Worm (Caenorhabditis elegans) whole organism, L1 larva: Measurements from ENCODE around the gene C13A2.10.

Source experiments
- C16A3.4 ChIP-seq: fragments of 150-350 bp; optimal IDR thresholded peaks from 2 replicates; lab custom pipeline; 2014; ENCODE audit warnings: missing biosample characterization, missing genetic modification characterization
- C34B4.2 ChIP-seq: sonication (generic microtip); optimal IDR thresholded peaks from 2 replicates; lab custom pipeline; 2017; ENCODE audit warnings: mild to moderate bottlenecking, missing genetic modification characterization, missing compliant biosample characterization
- F16B12.6 ChIP-seq: fragments of 150-350 bp; optimal IDR thresholded peaks from 2 replicates; lab custom pipeline; 2014; ENCODE audit warnings: missing biosample characterization, missing genetic modification characterization
- Y116A8C.19 ChIP-seq: sonication (generic microtip); optimal IDR thresholded peaks from 2 replicates; lab custom pipeline; 2016; ENCODE audit warnings: missing compliant biosample characterization, missing genetic modification characterization, borderline replicate concordance
- aha-1 ChIP-seq: fragments of 150-350 bp; optimal IDR thresholded peaks from 2 replicates; lab custom pipeline; 2014; ENCODE audit warnings: missing biosample characterization, missing genetic modification characterization
- alr-1 ChIP-seq: fragments of 200-800 bp; sonication (Bioruptor generic); optimal IDR thresholded peaks from 2 replicates; lab custom pipeline; 2018; ENCODE audit warnings: borderline replicate concordance, mild to moderate bottlenecking, missing genetic modification characterization, missing compliant biosample characterization
- aly-2 ChIP-seq: fragments of 150-350 bp; optimal IDR thresholded peaks from 2 replicates; lab custom pipeline; 2014; ENCODE audit warnings: missing biosample characterization, missing genetic modification characterization
- ama-1 ChIP-seq: fragments of 150-350 bp; optimal IDR thresholded peaks from 2 replicates; lab custom pipeline; 2014
- ceh-63 ChIP-seq: fragments of 200-800 bp; sonication (Bioruptor generic); optimal IDR thresholded peaks from 2 replicates; lab custom pipeline; 2018; ENCODE audit warnings: mild to moderate bottlenecking, missing genetic modification characterization, missing compliant biosample characterization
- ceh-8 ChIP-seq: fragments of 200-800 bp; sonication (Bioruptor generic); optimal IDR thresholded peaks from 2 replicates; lab custom pipeline; 2018; ENCODE audit warnings: mild to moderate bottlenecking, missing genetic modification characterization, moderate library complexity, missing compliant biosample characterization
- ceh-82 ChIP-seq, 3 experiments: fragments of 150-350 bp in 1 of 3; sonication (generic microtip) in 2 of 3; optimal IDR thresholded peaks; 2 replicates each; lab custom pipeline; 2014 to 2017; ENCODE audit warnings: missing biosample characterization in 3 of 3, missing genetic modification characterization in 3 of 3
- ceh-88 ChIP-seq: fragments of 200-800 bp; sonication (Bioruptor generic); IDR thresholded peaks from 2 replicates; pipeline ENCODE4 v1.3.6; 2022; ENCODE audit warnings: missing genetic modification characterization, missing compliant biosample characterization
- ceh-90 ChIP-seq: sonication (generic microtip); optimal IDR thresholded peaks from 2 replicates; lab custom pipeline; 2016; ENCODE audit warnings: missing genetic modification characterization, missing compliant biosample characterization
- ces-1 ChIP-seq: fragments of 150-350 bp; optimal IDR thresholded peaks from 2 replicates; lab custom pipeline; 2014; ENCODE audit warnings: missing biosample characterization, missing genetic modification reagents, missing genetic modification characterization
- dsc-1 ChIP-seq: sonication (generic microtip); optimal IDR thresholded peaks from 2 replicates; lab custom pipeline; 2016; ENCODE audit warnings: mild to moderate bottlenecking, missing genetic modification characterization, missing compliant biosample characterization
- elt-2 ChIP-seq: sonication (generic microtip); optimal IDR thresholded peaks from 2 replicates; lab custom pipeline; 2016; ENCODE audit warnings: missing genetic modification characterization, mild to moderate bottlenecking, inconsistent platforms, missing compliant biosample characterization, missing genetic modification reagents
- elt-3 ChIP-seq, 6 experiments: fragments of 150-350 bp in 1 of 6; sonication (generic microtip); optimal IDR thresholded peaks; 2 replicates each; lab custom pipeline; 2017 to 2018; ENCODE audit warnings: missing biosample characterization in 6 of 6, missing genetic modification characterization in 6 of 6, inconsistent platforms in 1 of 6
- ets-5 ChIP-seq: fragments of 200-800 bp; sonication (Bioruptor generic); IDR thresholded peaks from 2 replicates; pipeline ENCODE4 v1.3.6; 2022; ENCODE audit warnings: missing genetic modification characterization, missing compliant biosample characterization
- fkh-10 ChIP-seq: sonication (generic microtip); optimal IDR thresholded peaks from 2 replicates; lab custom pipeline; 2017; ENCODE audit warnings: missing biosample characterization, missing genetic modification reagents, missing genetic modification characterization
- fkh-4 ChIP-seq: sonication (generic microtip); optimal IDR thresholded peaks from 2 replicates; lab custom pipeline; 2016; ENCODE audit warnings: missing compliant biosample characterization, missing genetic modification characterization, borderline replicate concordance
- fkh-8 ChIP-seq: sonication (generic microtip); optimal IDR thresholded peaks from 2 replicates; lab custom pipeline; 2016; ENCODE audit warnings: mild to moderate bottlenecking, missing genetic modification characterization, missing compliant biosample characterization
- grh-1 ChIP-seq: fragments of 200-800 bp; sonication (Bioruptor generic); IDR thresholded peaks from 2 replicates; pipeline ENCODE4 v1.3.6; 2022; ENCODE audit warnings: missing genetic modification reagents, missing genetic modification characterization, missing compliant biosample characterization
- isw-1 ChIP-seq: fragments of 200-800 bp; sonication (Bioruptor generic); IDR thresholded peaks from 2 replicates; pipeline ENCODE4 v1.3.6; 2022; ENCODE audit warnings: missing genetic modification characterization, missing compliant biosample characterization
- lin-13 ChIP-seq: fragments of 150-350 bp; optimal IDR thresholded peaks from 2 replicates; lab custom pipeline; 2014; ENCODE audit warnings: missing biosample characterization, missing genetic modification reagents, missing genetic modification characterization
- lin-35 ChIP-seq, 2 experiments: fragments of 150-350 bp; optimal IDR thresholded peaks; 2 replicates each; lab custom pipeline; 2014; ENCODE audit warnings: missing biosample characterization in 2 of 2, missing genetic modification characterization in 2 of 2, missing genetic modification reagents in 2 of 2
- lin-39 ChIP-seq: fragments of 150-350 bp; optimal IDR thresholded peaks from 2 replicates; lab custom pipeline; 2014; ENCODE audit warnings: missing biosample characterization, missing genetic modification reagents, missing genetic modification characterization
- lir-3 ChIP-seq: sonication (generic microtip); optimal IDR thresholded peaks from 2 replicates; lab custom pipeline; 2016; ENCODE audit warnings: mild to moderate bottlenecking, missing genetic modification characterization, moderate library complexity, missing compliant biosample characterization; ENCODE audit not compliant: poor library complexity
- lsy-2 ChIP-seq, 2 experiments: fragments of 150-350 bp; optimal IDR thresholded peaks; 2 replicates each; lab custom pipeline; 2014; ENCODE audit warnings: missing biosample characterization in 2 of 2, missing genetic modification characterization in 2 of 2
- mab-9 ChIP-seq: fragments of 200-800 bp; sonication (Bioruptor generic); IDR thresholded peaks from 2 replicates; pipeline ENCODE4 v1.3.6; 2022; ENCODE audit warnings: missing genetic modification reagents, missing genetic modification characterization, missing compliant biosample characterization
- mef-2 ChIP-seq: fragments of 150-350 bp; optimal IDR thresholded peaks from 2 replicates; lab custom pipeline; 2014; ENCODE audit warnings: missing biosample characterization, missing genetic modification characterization
- nhr-11 ChIP-seq: fragments of 150-350 bp; optimal IDR thresholded peaks from 2 replicates; lab custom pipeline; 2014; ENCODE audit warnings: missing biosample characterization, missing genetic modification characterization
- nhr-19 ChIP-seq: fragments of 200-800 bp; sonication (Bioruptor generic); conservative IDR thresholded peaks from 2 replicates; pipeline ENCODE4 v1.3.6; 2022; ENCODE audit warnings: missing genetic modification characterization, missing compliant biosample characterization
- nhr-237 ChIP-seq: fragments of 150-350 bp; optimal IDR thresholded peaks from 2 replicates; lab custom pipeline; 2014; ENCODE audit warnings: missing biosample characterization, missing genetic modification characterization
- nhr-71 ChIP-seq: sonication (generic microtip); optimal IDR thresholded peaks from 2 replicates; lab custom pipeline; 2016; ENCODE audit warnings: mild to moderate bottlenecking, missing genetic modification characterization, moderate library complexity, missing compliant biosample characterization
- nhr-76 ChIP-seq: sonication (generic microtip); optimal IDR thresholded peaks from 2 replicates; lab custom pipeline; 2017; ENCODE audit warnings: missing biosample characterization, missing genetic modification characterization
- nhr-77 ChIP-seq: fragments of 150-350 bp; optimal IDR thresholded peaks from 2 replicates; lab custom pipeline; 2014; ENCODE audit warnings: missing biosample characterization, missing genetic modification characterization
- nhr-84 ChIP-seq: sonication (generic microtip); optimal IDR thresholded peaks from 2 replicates; lab custom pipeline; 2017; ENCODE audit warnings: missing biosample characterization, missing genetic modification characterization
- nhr-90 ChIP-seq: sonication (generic microtip); optimal IDR thresholded peaks from 2 replicates; lab custom pipeline; 2016; ENCODE audit warnings: mild to moderate bottlenecking, missing genetic modification characterization, missing compliant biosample characterization; ENCODE audit not compliant: poor library complexity
- pag-3 ChIP-seq: sonication (generic microtip); optimal IDR thresholded peaks from 2 replicates; lab custom pipeline; 2017; ENCODE audit warnings: missing genetic modification characterization, mild to moderate bottlenecking, missing compliant biosample characterization, antibody characterized with exemption, borderline replicate concordance; ENCODE audit not compliant: insufficient read depth
- pax-3 ChIP-seq: fragments of 200-800 bp; sonication (Bioruptor generic); optimal IDR thresholded peaks from 2 replicates; lab custom pipeline; 2018; ENCODE audit warnings: mild to moderate bottlenecking, missing genetic modification characterization, moderate library complexity, missing compliant biosample characterization
- pqm-1 ChIP-seq: sonication (generic microtip); optimal IDR thresholded peaks from 3 replicates; lab custom pipeline; 2017; ENCODE audit warnings: missing biosample characterization, missing genetic modification characterization
- rnt-1 ChIP-seq: sonication (generic microtip); optimal IDR thresholded peaks from 2 replicates; lab custom pipeline; 2016; ENCODE audit warnings: mild to moderate bottlenecking, missing genetic modification characterization, moderate library complexity, missing compliant biosample characterization
- snpc-4 ChIP-seq: fragments of 150-350 bp; optimal IDR thresholded peaks from 2 replicates; lab custom pipeline; 2014; ENCODE audit warnings: missing biosample characterization, missing genetic modification characterization
- snu-23 ChIP-seq: sonication (generic microtip); optimal IDR thresholded peaks from 2 replicates; lab custom pipeline; 2016; ENCODE audit warnings: missing genetic modification characterization, missing compliant biosample characterization
- tbx-2 ChIP-seq: sonication (generic microtip); optimal IDR thresholded peaks from 2 replicates; lab custom pipeline; 2016; ENCODE audit warnings: missing genetic modification characterization, missing compliant biosample characterization
- unc-130 ChIP-seq: fragments of 150-350 bp; optimal IDR thresholded peaks from 2 replicates; lab custom pipeline; 2017; ENCODE audit warnings: missing biosample characterization, missing genetic modification characterization, inconsistent platforms
- unc-62 ChIP-seq: fragments of 150-350 bp; optimal IDR thresholded peaks from 2 replicates; lab custom pipeline; 2014; ENCODE audit warnings: missing biosample characterization, missing genetic modification reagents, missing genetic modification characterization
- unc-86 ChIP-seq: sonication (generic microtip); optimal IDR thresholded peaks from 2 replicates; lab custom pipeline; 2016; ENCODE audit warnings: missing genetic modification characterization, missing compliant biosample characterization
- unc-98 ChIP-seq: fragments of 200-800 bp; sonication (Bioruptor generic); IDR thresholded peaks from 2 replicates; pipeline ENCODE4 v1.3.6; 2022; ENCODE audit warnings: missing genetic modification characterization, missing compliant biosample characterization
- vab-15 ChIP-seq: sonication (generic microtip); optimal IDR thresholded peaks from 2 replicates; lab custom pipeline; 2017; ENCODE audit warnings: missing genotype, mild to moderate bottlenecking, missing genetic modification characterization, missing compliant biosample characterization
- zag-1 ChIP-seq: fragments of 150-350 bp; optimal IDR thresholded peaks from 2 replicates; lab custom pipeline; 2014; ENCODE audit warnings: missing biosample characterization, missing genetic modification characterization
- ztf-11 ChIP-seq, 2 experiments: sonication (generic microtip); optimal IDR thresholded peaks; 2 replicates each; lab custom pipeline; 2016 to 2017; ENCODE audit warnings: missing genetic modification characterization in 2 of 2, missing biosample characterization in 1 of 2, missing compliant biosample characterization in 1 of 2
- ztf-4 ChIP-seq: fragments of 150-350 bp; optimal IDR thresholded peaks from 2 replicates; lab custom pipeline; 2014; ENCODE audit warnings: missing biosample characterization, missing genetic modification characterization

C13A2.10 gene

ce11 chrV:7230847-7231246, 44.0 kb downstream of the C13A2.10 start, which contains the start of the genes gei-6 and krr-1:
Gene gei-6, minus strand, starts transcription at chrV:7230848.
Gene krr-1, plus strand, starts transcription at chrV:7231190.
- no peak for TF ChIP-seq lin-13 (GFP tag; lab: Kevin White, UChicago)
- no peak for TF ChIP-seq elt-2 (tag; lab: Kevin White, UChicago)
- TF ChIP-seq unc-98, result no peak
- peak; percentile 7 to 52 (median 26) for TF ChIP-seq ceh-82 (tag; optimal IDR thresholded peaks at IDR 0.05; lab: Kevin White, UChicago)
- no peak for TF ChIP-seq grh-1
- no peak for TF ChIP-seq unc-62 (GFP tag; lab: Kevin White, UChicago)
- no peak for TF ChIP-seq mab-9 (GFP tag; lab: Robert Waterston, UW)
- peak; percentile 18 for TF ChIP-seq lin-39
- TF ChIP-seq nhr-90, result peak; percentile 24
- TF ChIP-seq rnt-1 (tag; lab: Kevin White, UChicago), result peak; percentile 64
- TF ChIP-seq aly-2 (tag; lab: Kevin White, UChicago), result no peak
- TF ChIP-seq C16A3.4 (tag; lab: Kevin White, UChicago), result peak; percentile 59
- no peak for TF ChIP-seq ceh-8 (GFP tag; lab: Kevin White, UChicago)
- no peak for TF ChIP-seq ets-5 (GFP tag; lab: Robert Waterston, UW)
- no peak for TF ChIP-seq ama-1 (lab: Kevin White, UChicago)
- TF ChIP-seq lsy-2 (tag; optimal IDR thresholded peaks at IDR 0.05; lab: Kevin White, UChicago), result peak; percentile 32 to 37
- no peak for TF ChIP-seq ztf-4
- no peak for TF ChIP-seq isw-1
- no peak for TF ChIP-seq pax-3 (tag; lab: Kevin White, UChicago)
- TF ChIP-seq zag-1, result no peak
- TF ChIP-seq dsc-1 (tag; lab: Kevin White, UChicago), result peak; percentile 36
- TF ChIP-seq nhr-77 (tag; lab: Kevin White, UChicago), result no peak
- no peak for TF ChIP-seq alr-1
- TF ChIP-seq nhr-71 (tag; lab: Kevin White, UChicago), result peak; percentile 60
- no peak for TF ChIP-seq nhr-76
- TF ChIP-seq snpc-4 (tag; lab: Kevin White, UChicago), result peak; percentile 22
- no peak for TF ChIP-seq fkh-10 (GFP tag; lab: Kevin White, UChicago)
- peak; percentile 48 for TF ChIP-seq nhr-19 (GFP tag; lab: Robert Waterston, UW)
- no peak for TF ChIP-seq pag-3
- no peak for TF ChIP-seq vab-15 (tag; lab: Kevin White, UChicago)
- no peak for TF ChIP-seq fkh-4 (tag; lab: Kevin White, UChicago)
- TF ChIP-seq ceh-90 (tag; lab: Kevin White, UChicago), result no peak
- no peak for TF ChIP-seq nhr-84 (tag; lab: Kevin White, UChicago)
- TF ChIP-seq nhr-11 (tag; lab: Kevin White, UChicago), result no peak
- TF ChIP-seq unc-86 (tag; lab: Kevin White, UChicago), result peak; percentile 7
- TF ChIP-seq unc-130 (tag; lab: Kevin White, UChicago), result peak; percentile 77
- TF ChIP-seq snu-23 (GFP tag; lab: Kevin White, UChicago), result peak; percentile 60
- peak; percentile 14 for TF ChIP-seq lir-3 (tag; lab: Kevin White, UChicago)
- no peak for TF ChIP-seq fkh-8 (tag; lab: Kevin White, UChicago)
- TF ChIP-seq ztf-11 (tag; optimal IDR thresholded peaks at IDR 0.05; lab: Kevin White, UChicago), result peak in 1 of 2 experiments; percentile 5
- no peak for TF ChIP-seq ceh-63
- no peak for TF ChIP-seq aha-1 (tag; lab: Kevin White, UChicago)
- TF ChIP-seq nhr-237 (tag; lab: Kevin White, UChicago), result no peak
- TF ChIP-seq ceh-88 (GFP tag; lab: Robert Waterston, UW), result no peak
- peak in 1 of 6 experiments; percentile 57 for TF ChIP-seq elt-3 (tag; optimal IDR thresholded peaks at IDR 0.05; lab: Kevin White, UChicago)
- TF ChIP-seq mef-2 (tag; lab: Kevin White, UChicago), result no peak
- no peak for TF ChIP-seq ces-1 (GFP tag; lab: Kevin White, UChicago)
- no peak for TF ChIP-seq pqm-1 (tag; lab: Kevin White, UChicago)
- TF ChIP-seq tbx-2 (tag; lab: Kevin White, UChicago), result peak; percentile 49
- TF ChIP-seq C34B4.2 (tag; lab: Kevin White, UChicago), result no peak
- no peak for TF ChIP-seq F16B12.6 (tag; lab: Kevin White, UChicago)
- no peak for TF ChIP-seq Y116A8C.19 (tag; lab: Kevin White, UChicago)
- peak; percentile 27 to 56 for TF ChIP-seq lin-35 (GFP tag; optimal IDR thresholded peaks at IDR 0.05; lab: Kevin White, UChicago)
